Worm (Caenorhabditis elegans) whole organism, midembryonic: ENCODE results near the gene Y113G7C.1.

Experiments
- T22C8.4 ChIP-seq: fragments of 200-800 bp; sonication (Bioruptor generic); IDR thresholded peaks from 2 replicates; pipeline ENCODE4 v1.3.6; 2022; ENCODE audit warnings: missing genetic modification characterization, missing compliant biosample characterization
- flt-1 ChIP-seq: fragments of 200-800 bp; sonication (Bioruptor generic); IDR thresholded peaks from 2 replicates; pipeline ENCODE4 v1.3.6; 2022; ENCODE audit warnings: missing genetic modification characterization, missing compliant biosample characterization
- klf-2 ChIP-seq: fragments of 200-800 bp; sonication (Bioruptor generic); conservative IDR thresholded peaks from 2 replicates; pipeline ENCODE4 v1.3.6; 2022; ENCODE audit warnings: missing genetic modification reagents, missing genetic modification characterization, missing compliant biosample characterization
- med-1 ChIP-seq: sonication (generic microtip); optimal IDR thresholded peaks from 2 replicates; lab custom pipeline; 2017; ENCODE audit warnings: missing genetic modification characterization, mild to moderate bottlenecking, missing compliant biosample characterization, antibody characterized with exemption, missing genetic modification reagents; ENCODE audit not compliant: insufficient read depth
- ref-1 ChIP-seq: fragments of 200-800 bp; sonication (Bioruptor generic); conservative IDR thresholded peaks from 2 replicates; pipeline ENCODE4 v1.3.6; 2022; ENCODE audit warnings: missing genetic modification reagents, missing genetic modification characterization, missing compliant biosample characterization
- tab-1 ChIP-seq: fragments of 200-800 bp; sonication (Bioruptor generic); IDR thresholded peaks from 2 replicates; pipeline ENCODE4 v1.3.6; 2022; ENCODE audit warnings: missing genetic modification characterization, missing compliant biosample characterization
- ztf-23 ChIP-seq: fragments of 200-800 bp; sonication (Bioruptor generic); IDR thresholded peaks from 2 replicates; pipeline ENCODE4 v1.3.6; 2022; ENCODE audit warnings: missing genetic modification reagents, missing genetic modification characterization, missing compliant biosample characterization
- ztf-29 ChIP-seq: fragments of 200-800 bp; sonication (Bioruptor generic); IDR thresholded peaks from 2 replicates; pipeline ENCODE4 v1.3.6; 2022; ENCODE audit warnings: missing genetic modification reagents, missing genetic modification characterization, missing compliant biosample characterization

- TF ChIP-seq ztf-23 (GFP tag; lab: Robert Waterston, UW) (no peak), tab-1 (GFP tag; lab: Robert Waterston, UW) (no peak), flt-1 (GFP tag; lab: Robert Waterston, UW) (no peak), T22C8.4 (GFP tag; lab: Robert Waterston, UW) (no peak), klf-2 (GFP tag; lab: Robert Waterston, UW) (no peak), ztf-29 (GFP tag; lab: Robert Waterston, UW) (no peak), med-1 (GFP tag; lab: Kevin White, UChicago) (no peak), ref-1 (GFP tag; lab: Robert Waterston, UW) (no peak)
Observed at ce11 chrV:20338870-20339269, 21.3 kb downstream of the Y113G7C.1 start.
